Worm (Caenorhabditis elegans): ENCODE results near the gene ark-1.

Gene ark-1

DNA sequence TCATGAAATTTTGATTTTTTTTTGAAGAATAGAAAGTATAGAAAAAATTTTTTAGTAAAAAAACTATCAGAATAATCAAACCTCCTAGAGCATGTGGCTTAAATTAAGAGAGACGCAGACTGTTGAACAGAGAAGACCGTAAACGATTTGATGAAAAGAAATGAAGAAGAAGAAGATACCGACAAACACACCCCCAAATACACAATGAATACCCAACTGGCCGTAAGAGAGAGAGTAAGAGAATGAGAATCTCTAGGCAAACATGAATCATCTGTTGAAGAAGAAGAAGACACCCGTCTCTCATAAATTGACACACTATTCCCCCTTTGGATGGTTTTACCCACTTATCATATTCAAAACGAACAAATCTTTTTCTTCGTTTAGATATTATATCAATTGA lies 3.0 kb upstream of the ark-1 start:
- TF ChIP-seq ref-1 (GFP tag; conservative IDR thresholded peaks at IDR 0.05) (no peak), cog-1 (tag; optimal IDR thresholded peaks at IDR 0.05) (peak; percentile 45)

DNA sequence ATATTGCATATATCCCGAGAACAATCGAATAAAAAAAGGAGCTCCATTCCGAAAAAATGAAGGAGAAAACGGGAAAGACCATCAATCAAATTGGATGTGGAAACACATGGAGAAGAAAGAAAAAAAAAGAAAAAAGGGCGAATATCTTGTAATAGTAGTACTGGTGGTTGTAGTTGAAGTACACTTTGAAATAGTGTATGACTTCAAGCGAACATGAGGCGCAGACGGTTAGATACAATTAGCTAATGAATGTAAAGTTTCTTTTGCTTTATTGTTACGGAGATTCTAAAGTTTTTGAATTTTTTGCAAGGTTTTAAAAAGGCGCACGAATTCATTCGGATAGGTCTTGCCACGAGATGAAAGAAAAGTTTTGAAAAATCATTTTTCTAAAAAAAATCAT lies 1.6 kb upstream of the ark-1 start:
- TF ChIP-seq klf-2 (GFP tag; conservative IDR thresholded peaks at IDR 0.05) (no peak), flt-1 (GFP tag; IDR thresholded peaks at IDR 0.05) (no peak), T22C8.4 (GFP tag; IDR thresholded peaks at IDR 0.05) (no peak), med-1 (GFP tag; optimal IDR thresholded peaks at IDR 0.05; ENCODE audit: insufficient read depth) (no peak), ref-1 (GFP tag; conservative IDR thresholded peaks at IDR 0.05) (no peak)

DNA sequence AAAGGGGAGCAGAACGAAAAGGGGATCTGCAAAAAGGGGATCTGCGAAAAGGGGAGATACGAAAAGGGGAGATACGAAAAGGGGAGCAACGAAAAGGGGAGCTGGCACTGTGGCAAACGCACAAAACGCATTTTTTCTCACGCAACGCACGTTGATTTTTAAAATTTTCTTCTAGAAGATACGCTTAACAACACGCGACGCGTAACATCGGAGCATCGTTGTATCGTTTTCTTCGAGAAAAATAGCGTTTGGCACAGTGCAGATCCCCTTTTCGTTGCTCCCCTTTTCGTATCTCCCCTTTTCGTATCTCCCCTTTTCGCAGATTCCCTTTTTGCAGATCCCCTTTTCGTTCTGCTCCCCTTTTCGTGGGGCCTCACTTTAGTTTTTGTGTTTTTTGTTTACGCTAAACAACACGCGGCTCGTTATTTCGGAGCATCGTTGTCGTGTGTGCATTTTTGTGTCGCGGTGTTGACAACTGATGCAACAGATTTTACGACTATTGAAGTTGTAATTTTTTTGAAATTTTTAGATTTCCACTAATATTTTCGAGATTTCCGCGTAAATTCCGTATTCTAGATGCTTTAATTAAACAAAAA lies 9.2 kb downstream of the ark-1 start:
- TF ChIP-seq ztf-23 (GFP tag; IDR thresholded peaks at IDR 0.05) (0 out of 2 replicates have a peak, but pooled peaks have one; percentile 26), ref-1 (GFP tag; conservative IDR thresholded peaks at IDR 0.05) (0 out of 2 replicates have a peak, but pooled peaks have one; percentile 12)

DNA sequence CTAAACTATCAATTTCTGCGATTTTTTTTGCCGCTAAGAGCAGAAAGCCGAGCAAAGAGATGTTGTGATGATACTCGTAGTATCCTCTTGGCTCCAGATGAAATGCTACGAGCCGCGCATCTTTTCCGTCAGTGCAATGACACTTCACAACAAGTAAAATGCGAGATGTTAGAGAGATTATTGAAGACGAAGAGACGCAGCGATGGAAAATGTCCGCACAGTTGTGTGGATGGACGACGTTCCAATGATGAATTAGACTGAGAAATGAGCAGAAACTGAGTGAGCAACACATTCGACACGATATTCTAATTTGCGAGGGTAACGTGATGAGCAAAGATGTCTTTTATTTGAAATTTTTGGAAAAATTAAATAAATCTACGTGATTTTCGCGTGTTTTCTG lies 9.9 kb downstream of the ark-1 start:
- TF ChIP-seq ref-1 (GFP tag; conservative IDR thresholded peaks at IDR 0.05) (no peak), flt-1 (GFP tag; IDR thresholded peaks at IDR 0.05) (no peak), ztf-23 (GFP tag; IDR thresholded peaks at IDR 0.05) (no peak), cog-1 (tag; optimal IDR thresholded peaks at IDR 0.05) (no peak), med-1 (GFP tag; optimal IDR thresholded peaks at IDR 0.05; ENCODE audit: insufficient read depth) (no peak), tab-1 (GFP tag; IDR thresholded peaks at IDR 0.05) (no peak), klf-2 (GFP tag; conservative IDR thresholded peaks at IDR 0.05) (no peak), ztf-29 (GFP tag; IDR thresholded peaks at IDR 0.05) (no peak), T22C8.4 (GFP tag; IDR thresholded peaks at IDR 0.05) (no peak)

DNA sequence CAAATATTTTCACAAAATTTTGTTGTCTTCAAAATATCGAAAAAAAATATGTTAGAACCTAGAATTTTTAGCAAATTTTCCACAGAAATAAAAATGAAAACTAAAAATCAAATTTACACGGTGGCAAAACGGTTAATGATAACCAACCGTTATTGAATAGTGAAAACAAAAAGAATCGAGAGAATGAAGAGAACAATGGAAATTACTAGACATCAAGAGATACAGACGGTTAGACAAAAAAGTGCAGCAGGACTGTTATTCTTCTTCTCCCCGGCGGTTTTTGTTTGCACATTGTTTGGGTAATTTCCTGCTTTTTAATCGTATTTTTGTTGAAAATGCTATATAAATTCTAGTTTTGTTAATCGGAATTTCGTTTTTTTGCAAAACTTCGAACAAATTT lies 11.9 kb downstream of the ark-1 start:
- TF ChIP-seq klf-2 (GFP tag; conservative IDR thresholded peaks at IDR 0.05) (no peak), tab-1 (GFP tag; IDR thresholded peaks at IDR 0.05) (no peak), flt-1 (GFP tag; IDR thresholded peaks at IDR 0.05) (no peak), ztf-23 (GFP tag; IDR thresholded peaks at IDR 0.05) (no peak), T22C8.4 (GFP tag; IDR thresholded peaks at IDR 0.05) (no peak), med-1 (GFP tag; optimal IDR thresholded peaks at IDR 0.05; ENCODE audit: insufficient read depth) (no peak), cog-1 (tag; optimal IDR thresholded peaks at IDR 0.05) (no peak)

DNA sequence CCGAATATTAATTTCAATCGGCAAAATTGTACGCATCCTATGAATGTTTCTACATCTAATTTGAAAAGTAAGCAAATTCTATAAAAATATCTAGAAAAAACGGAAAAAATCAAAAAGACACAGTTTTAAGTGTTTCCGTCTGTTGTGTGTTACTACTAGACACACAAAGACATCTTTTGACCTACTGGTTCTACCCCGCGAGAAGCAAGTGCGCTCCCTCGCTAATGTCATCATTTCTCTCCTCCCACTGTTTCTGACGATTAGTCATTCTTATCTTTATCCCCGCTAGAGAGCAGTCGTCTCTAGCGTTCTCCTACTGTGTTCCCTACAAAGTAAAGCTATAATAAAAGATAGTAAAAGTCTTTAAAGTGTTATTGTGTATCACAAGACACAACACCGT lies 12.9 kb downstream of the ark-1 start:
- TF ChIP-seq ref-1 (GFP tag; conservative IDR thresholded peaks at IDR 0.05) (no peak), T22C8.4 (GFP tag; IDR thresholded peaks at IDR 0.05) (no peak), tab-1 (GFP tag; IDR thresholded peaks at IDR 0.05) (no peak), flt-1 (GFP tag; IDR thresholded peaks at IDR 0.05) (no peak)

DNA sequence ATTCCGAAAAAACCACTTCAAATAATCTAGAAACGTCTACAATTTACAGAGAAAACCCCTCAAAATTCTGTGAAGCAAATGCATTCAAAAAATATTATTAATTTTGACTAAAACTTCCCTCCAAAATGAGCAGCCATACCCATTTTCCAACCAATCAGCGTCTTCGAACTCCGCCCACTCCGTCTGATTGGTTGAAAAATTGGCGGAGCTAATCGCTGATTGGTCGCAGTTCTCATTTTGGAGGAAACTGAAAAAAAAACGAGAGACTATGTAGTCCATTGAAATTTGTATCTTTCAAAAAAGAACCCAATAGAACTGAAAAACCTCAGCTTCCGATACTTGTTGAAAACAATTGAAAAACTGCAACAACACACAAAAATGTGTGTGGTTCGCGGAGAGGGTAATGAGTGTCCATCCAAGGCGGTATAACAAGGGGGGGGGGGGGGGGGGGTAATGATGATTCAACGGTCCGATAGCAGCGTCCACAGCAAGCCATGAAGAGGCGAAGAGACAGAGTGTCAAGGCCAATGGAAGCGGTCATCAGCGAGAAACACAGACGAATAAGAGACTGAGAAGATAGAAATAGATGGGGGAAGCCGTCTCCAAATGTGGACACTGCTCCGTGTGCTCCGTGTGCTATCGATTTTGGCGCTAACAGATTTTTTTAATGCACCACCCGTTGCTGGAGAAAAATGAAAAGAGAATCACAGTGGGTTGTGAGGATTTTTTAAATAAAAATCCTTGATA lies 13.7 kb downstream of the ark-1 start:
- TF ChIP-seq tab-1 (GFP tag; IDR thresholded peaks at IDR 0.05) (peak; percentile 13; the same call in 1 of the 2 replicates), med-1 (GFP tag; optimal IDR thresholded peaks at IDR 0.05; ENCODE audit: insufficient read depth) (no peak), flt-1 (GFP tag; IDR thresholded peaks at IDR 0.05) (peak; percentile 74), klf-2 (GFP tag; conservative IDR thresholded peaks at IDR 0.05) (no peak), ztf-23 (GFP tag; IDR thresholded peaks at IDR 0.05) (no peak), T22C8.4 (GFP tag; IDR thresholded peaks at IDR 0.05) (no peak), ztf-29 (GFP tag; IDR thresholded peaks at IDR 0.05) (peak; percentile 87), ref-1 (GFP tag; conservative IDR thresholded peaks at IDR 0.05) (no peak), cog-1 (tag; optimal IDR thresholded peaks at IDR 0.05) (no peak)

DNA sequence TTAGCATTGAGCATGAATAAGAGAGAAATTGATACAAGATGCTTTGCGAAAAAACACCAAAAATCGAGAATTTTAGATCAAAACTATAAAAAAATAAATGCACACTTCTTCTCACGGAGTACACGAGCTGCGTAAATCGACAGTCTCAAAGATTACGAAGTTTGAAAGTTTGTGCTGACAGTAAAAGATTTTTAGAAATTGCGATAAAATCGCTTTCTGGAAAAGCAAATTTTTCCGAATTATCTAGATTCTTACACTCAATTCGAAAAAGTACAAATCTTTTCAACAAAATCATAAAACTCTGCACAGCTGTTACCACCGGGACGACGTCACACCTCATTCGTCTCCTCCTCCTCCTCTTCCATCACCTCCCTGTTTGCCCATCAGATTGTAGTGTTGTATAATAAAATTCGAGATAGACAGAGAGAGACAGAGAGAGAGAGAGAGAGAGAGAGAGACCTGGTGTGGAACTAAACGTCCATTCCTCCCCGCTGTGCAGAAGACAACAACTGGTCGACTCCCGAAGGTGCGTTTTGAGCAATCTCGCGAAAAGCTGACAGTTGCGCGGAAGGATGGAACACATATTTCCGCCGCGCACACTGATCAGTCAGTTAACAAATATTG lies 15.6 kb downstream of the ark-1 start:
- 0 out of 2 replicates have a peak, but pooled peaks have one; percentile 37 for TF ChIP-seq flt-1 (GFP tag; IDR thresholded peaks at IDR 0.05)
- no peak for TF ChIP-seq ref-1 (GFP tag; conservative IDR thresholded peaks at IDR 0.05)
- peak; percentile 30 for TF ChIP-seq cog-1 (tag; optimal IDR thresholded peaks at IDR 0.05)

DNA sequence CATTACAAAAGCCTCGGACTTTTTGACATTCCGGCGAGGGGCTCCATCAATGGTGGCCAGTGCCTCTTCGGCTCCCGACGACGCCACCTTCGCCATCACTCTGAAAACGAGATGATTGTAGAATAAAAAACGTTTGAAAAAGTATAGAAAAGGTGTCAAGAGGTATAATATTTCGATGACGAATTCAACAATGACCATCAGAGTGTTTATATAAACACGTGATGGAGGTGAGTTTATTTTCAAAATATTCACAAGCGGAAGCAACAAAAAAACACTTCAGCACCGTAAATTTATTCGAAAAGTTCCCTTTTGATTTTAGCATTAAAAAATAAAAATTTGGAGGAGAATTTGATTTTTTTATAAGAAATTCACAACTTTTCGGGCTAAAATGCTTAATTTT lies 16.2 kb downstream of the ark-1 start, which contains the start of gene efa-6:
Gene efa-6, minus strand, starts transcription at position 101 of the 400 bp plus-strand sequence.
- no peak for TF ChIP-seq T22C8.4 (GFP tag; IDR thresholded peaks at IDR 0.05)
- TF ChIP-seq cog-1 (tag; optimal IDR thresholded peaks at IDR 0.05) = no peak
- no peak for TF ChIP-seq ztf-23 (GFP tag; IDR thresholded peaks at IDR 0.05)
- no peak for TF ChIP-seq ztf-29 (GFP tag; IDR thresholded peaks at IDR 0.05)

DNA sequence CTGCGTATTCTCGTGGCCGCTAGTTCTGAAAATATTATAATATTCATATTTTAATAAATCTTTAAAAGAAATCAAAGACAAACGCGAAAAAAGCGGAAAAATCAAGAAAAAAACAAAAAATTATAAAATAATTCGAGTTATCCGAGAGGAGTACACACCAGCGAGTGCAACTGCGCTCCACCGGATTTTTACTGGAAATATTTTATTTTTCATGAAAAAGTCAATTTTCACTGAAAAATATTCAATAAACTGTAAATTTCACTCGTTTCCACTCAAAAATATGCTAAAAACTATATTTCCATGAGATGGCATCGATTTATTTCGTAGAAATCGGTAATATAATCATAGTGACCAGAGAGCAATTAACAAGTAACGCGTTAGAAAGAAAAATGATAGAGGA lies 25.4 kb downstream of the ark-1 start, which contains the start of gene Y55D9A.2:
Gene Y55D9A.2, minus strand, starts transcription at position 31 of the 400 bp plus-strand sequence.
- TF ChIP-seq cog-1 (tag; optimal IDR thresholded peaks at IDR 0.05) (no peak), flt-1 (GFP tag; IDR thresholded peaks at IDR 0.05) (0 out of 2 replicates have a peak, but pooled peaks have one; percentile 40)

DNA sequence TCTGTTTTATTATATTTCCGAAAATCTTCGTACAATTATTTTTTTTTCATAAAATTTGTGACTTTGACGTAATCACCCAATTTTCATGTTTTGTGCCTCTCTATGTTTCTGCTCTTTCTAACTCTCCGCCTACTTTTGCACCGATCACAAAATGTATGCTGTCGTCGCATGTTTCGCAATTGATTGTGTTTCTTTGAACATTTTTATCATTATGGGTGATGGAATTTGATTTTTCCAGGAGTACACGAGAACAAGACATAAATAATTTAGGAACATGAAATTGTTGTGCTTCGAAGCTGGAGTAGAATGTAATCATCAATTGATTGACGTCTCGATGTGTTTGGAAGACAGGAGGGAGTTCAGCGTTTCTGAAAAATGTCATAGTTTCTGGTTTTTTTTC lies 29.9 kb downstream of the ark-1 start:
- TF ChIP-seq T22C8.4 (GFP tag; IDR thresholded peaks at IDR 0.05) = no peak
- no peak for TF ChIP-seq tab-1 (GFP tag; IDR thresholded peaks at IDR 0.05)
- TF ChIP-seq cog-1 (tag; optimal IDR thresholded peaks at IDR 0.05) = no peak
- TF ChIP-seq ztf-29 (GFP tag; IDR thresholded peaks at IDR 0.05) = no peak
- TF ChIP-seq klf-2 (GFP tag; conservative IDR thresholded peaks at IDR 0.05) = no peak
- no peak for TF ChIP-seq med-1 (GFP tag; optimal IDR thresholded peaks at IDR 0.05; ENCODE audit: insufficient read depth)
- TF ChIP-seq ztf-23 (GFP tag; IDR thresholded peaks at IDR 0.05) = no peak
- TF ChIP-seq ref-1 (GFP tag; conservative IDR thresholded peaks at IDR 0.05) = no peak
- TF ChIP-seq flt-1 (GFP tag; IDR thresholded peaks at IDR 0.05) = no peak

Data from whole organism, midembryonic.